Fruit fly (Drosophila melanogaster) whole organism, embryonic: ENCODE data around the gene Muted.
A peak's percentile ranks its signal among the peaks of the same experiment; 100 is the strongest.

ENCODE experiments used
- Aef1 ChIP-seq: fragments of 200-800 bp; sonication (Bioruptor generic); IDR thresholded peaks from 3 replicates; pipeline ENCODE4 v1.3.6; 2022; ENCODE audit warnings: missing biosample characterization, missing genetic modification characterization
- B-H1 ChIP-seq: fragments of 200-800 bp; sonication (Bioruptor generic); IDR thresholded peaks from 3 replicates; pipeline ENCODE4 v1.3.6; 2022; ENCODE audit warnings: missing biosample characterization, missing genetic modification characterization
- BEAF-32 ChIP-seq: fragments of 200-800 bp; sonication (Bioruptor generic); optimal IDR thresholded peaks from 3 replicates; lab custom pipeline; 2017; ENCODE audit warnings: missing biosample characterization, missing genetic modification characterization, mild to moderate bottlenecking, moderate library complexity, missing genetic modification reagents
- Bgb ChIP-seq: fragments of 200-800 bp; sonication (Bioruptor generic); IDR thresholded peaks from 2 replicates; pipeline ENCODE4 v1.3.6; 2022; ENCODE audit warnings: missing biosample characterization, missing genetic modification characterization; ENCODE audit not compliant: partially characterized antibody
- CG10267 ChIP-seq: fragments of 200-800 bp; sonication (Bioruptor generic); optimal IDR thresholded peaks from 2 replicates; lab custom pipeline; 2018; ENCODE audit warnings: missing biosample characterization, mild to moderate bottlenecking, missing genetic modification characterization, moderate library complexity
- CG10654 ChIP-seq: fragments of 200-800 bp; sonication (Bioruptor generic); optimal IDR thresholded peaks from 2 replicates; lab custom pipeline; 2016; ENCODE audit warnings: missing biosample characterization, missing genetic modification characterization
- CG10959 ChIP-seq: fragments of 200-800 bp; sonication (Bioruptor generic); IDR thresholded peaks from 2 replicates; pipeline ENCODE4 v1.3.6; 2022; ENCODE audit warnings: missing biosample characterization, missing genetic modification characterization
- CG12071 ChIP-seq: fragments of 200-800 bp; sonication (Bioruptor generic); optimal IDR thresholded peaks from 3 replicates; lab custom pipeline; 2018; ENCODE audit warnings: missing biosample characterization, mild to moderate bottlenecking, missing genetic modification characterization
- CG12155 ChIP-seq: fragments of 200-800 bp; sonication (Bioruptor generic); optimal IDR thresholded peaks from 3 replicates; lab custom pipeline; 2016; ENCODE audit warnings: missing biosample characterization, missing genetic modification characterization
- CG14710 ChIP-seq: fragments of 200-800 bp; sonication (Bioruptor generic); optimal IDR thresholded peaks from 3 replicates; lab custom pipeline; 2019; ENCODE audit warnings: missing biosample characterization, mild to moderate bottlenecking, missing genetic modification characterization, moderate library complexity
- CG14860 ChIP-seq: fragments of 200-800 bp; sonication (Bioruptor generic); IDR thresholded peaks from 3 replicates; pipeline ENCODE4 v1.3.6; 2022; ENCODE audit warnings: missing biosample characterization, missing genetic modification characterization; ENCODE audit not compliant: partially characterized antibody
- CG15269 ChIP-seq: fragments of 200-800 bp; sonication (Bioruptor generic); optimal IDR thresholded peaks from 2 replicates; lab custom pipeline; 2018; ENCODE audit warnings: missing biosample characterization, mild to moderate bottlenecking, missing genetic modification characterization, moderate library complexity
- CG15696 ChIP-seq: fragments of 200-800 bp; sonication (Bioruptor generic); optimal IDR thresholded peaks from 2 replicates; lab custom pipeline; 2019; ENCODE audit warnings: missing biosample characterization, mild to moderate bottlenecking, missing genetic modification characterization, moderate library complexity
- CG1603 ChIP-seq: fragments of 200-800 bp; sonication (Bioruptor generic); optimal IDR thresholded peaks from 2 replicates; lab custom pipeline; 2019; ENCODE audit warnings: missing biosample characterization, mild to moderate bottlenecking, missing genetic modification characterization, moderate library complexity
- CG16813 ChIP-seq: fragments of 200-800 bp; sonication (Bioruptor generic); IDR thresholded peaks from 3 replicates; pipeline ENCODE4 v1.3.6; 2022; ENCODE audit warnings: missing biosample characterization, missing genetic modification characterization; ENCODE audit not compliant: partially characterized antibody
- CG17328 ChIP-seq: fragments of 200-800 bp; sonication (Bioruptor generic); IDR thresholded peaks from 2 replicates; pipeline ENCODE4 v1.3.6; 2022; ENCODE audit warnings: missing biosample characterization, missing genetic modification characterization
- CG17361 ChIP-seq: fragments of 200-800 bp; sonication (Bioruptor generic); IDR thresholded peaks from 3 replicates; pipeline ENCODE4 v1.3.6; 2022; ENCODE audit warnings: missing biosample characterization, missing genetic modification characterization
- CG2202 ChIP-seq: fragments of 200-800 bp; sonication (Bioruptor generic); optimal IDR thresholded peaks from 2 replicates; lab custom pipeline; 2018; ENCODE audit warnings: missing biosample characterization, mild to moderate bottlenecking, missing genetic modification characterization
- CG2712 ChIP-seq: fragments of 200-800 bp; optimal IDR thresholded peaks from 3 replicates; lab custom pipeline; 2019; ENCODE audit warnings: missing biosample characterization, mild to moderate bottlenecking, missing genetic modification characterization, moderate library complexity
- CG3407 ChIP-seq: fragments of 200-800 bp; sonication (Bioruptor generic); optimal IDR thresholded peaks from 2 replicates; lab custom pipeline; 2018; ENCODE audit warnings: missing biosample characterization, mild to moderate bottlenecking, missing genetic modification characterization
- CG34224 ChIP-seq: fragments of 200-800 bp; sonication (Bioruptor generic); IDR thresholded peaks from 3 replicates; pipeline ENCODE4 v1.3.6; 2022; ENCODE audit warnings: missing biosample characterization, missing genetic modification characterization; ENCODE audit not compliant: partially characterized antibody
- CG34422 ChIP-seq: fragments of 200-800 bp; sonication (Bioruptor generic); IDR thresholded peaks from 3 replicates; pipeline ENCODE4 v1.3.6; 2022; ENCODE audit warnings: missing biosample characterization, missing genetic modification characterization
- CG4707 ChIP-seq: fragments of 200-800 bp; sonication (Bioruptor generic); optimal IDR thresholded peaks from 2 replicates; lab custom pipeline; 2018; ENCODE audit warnings: missing biosample characterization, mild to moderate bottlenecking, missing genetic modification characterization, moderate library complexity
- CG5245 ChIP-seq: fragments of 200-800 bp; sonication (Bioruptor generic); optimal IDR thresholded peaks from 3 replicates; lab custom pipeline; 2016; ENCODE audit warnings: missing biosample characterization, missing genetic modification characterization
- CG7963 ChIP-seq: fragments of 200-800 bp; sonication (Bioruptor generic); IDR thresholded peaks from 3 replicates; pipeline ENCODE4 v1.3.6; 2022; ENCODE audit warnings: missing biosample characterization, missing genetic modification characterization; ENCODE audit not compliant: partially characterized antibody
- Dll ChIP-seq: fragments of 200-800 bp; sonication (Bioruptor generic); IDR thresholded peaks from 4 replicates; pipeline ENCODE4 v1.3.6; 2022; ENCODE audit warnings: missing biosample characterization, missing genetic modification characterization; ENCODE audit not compliant: partially characterized antibody
- Dref ChIP-seq: fragments of 200-800 bp; sonication (Bioruptor generic); IDR thresholded peaks from 2 replicates; pipeline ENCODE4 v1.3.6; 2022; ENCODE audit warnings: missing biosample characterization, missing genetic modification characterization
- Eip74EF ChIP-seq, 2 experiments: fragments of 200-800 bp in 1 of 2; fragments of >200 bp in 1 of 2; sonication (Bioruptor generic) in 1 of 2; optimal IDR thresholded peaks; 2 replicates each; lab custom pipeline; 2017 to 2019; ENCODE audit warnings: missing biosample characterization in 2 of 2, missing genetic modification characterization in 2 of 2, mild to moderate bottlenecking in 1 of 2, moderate library complexity in 1 of 2
- Elba2 ChIP-seq: fragments of 200-800 bp; sonication (Bioruptor generic); optimal IDR thresholded peaks from 3 replicates; lab custom pipeline; 2016; ENCODE audit warnings: missing biosample characterization, missing genetic modification characterization
- Ets97D ChIP-seq: fragments of 200-800 bp; sonication (Bioruptor generic); optimal IDR thresholded peaks from 3 replicates; lab custom pipeline; 2016; ENCODE audit warnings: missing biosample characterization, missing genetic modification characterization
- Gsc ChIP-seq: fragments of 200-800 bp; sonication (Bioruptor generic); IDR thresholded peaks from 2 replicates; pipeline ENCODE4 v1.3.6; 2022; ENCODE audit warnings: missing biosample characterization, missing genetic modification characterization
- HLH3B ChIP-seq: fragments of 200-800 bp; sonication (Bioruptor generic); IDR thresholded peaks from 2 replicates; pipeline ENCODE4 v1.3.6; 2022; ENCODE audit warnings: missing biosample characterization, missing genetic modification characterization
- HLHmδ ChIP-seq: fragments of 200-800 bp; sonication (Bioruptor generic); optimal IDR thresholded peaks from 2 replicates; lab custom pipeline; 2018; ENCODE audit warnings: missing biosample characterization, mild to moderate bottlenecking, missing genetic modification characterization, moderate library complexity
- HmgD ChIP-seq: fragments of 200-800 bp; sonication (Bioruptor generic); optimal IDR thresholded peaks from 3 replicates; lab custom pipeline; 2016; ENCODE audit warnings: missing biosample characterization, missing genetic modification characterization
- Lim3 ChIP-seq: fragments of 200-800 bp; sonication (Bioruptor generic); IDR thresholded peaks from 2 replicates; pipeline ENCODE4 v1.3.6; 2022; ENCODE audit warnings: missing biosample characterization, missing genetic modification characterization
- Lpt ChIP-seq: fragments of >200 bp; optimal IDR thresholded peaks from 2 replicates; lab custom pipeline; 2018; ENCODE audit warnings: missing biosample characterization, missing genetic modification characterization
- Opbp ChIP-seq: fragments of 200-800 bp; sonication (Bioruptor generic); IDR thresholded peaks from 3 replicates; pipeline ENCODE4 v1.3.6; 2022; ENCODE audit warnings: missing biosample characterization, missing genetic modification characterization; ENCODE audit not compliant: partially characterized antibody
- Optix ChIP-seq: fragments of 200-800 bp; sonication (Bioruptor generic); IDR thresholded peaks from 3 replicates; pipeline ENCODE4 v1.3.6; 2022; ENCODE audit warnings: missing biosample characterization, missing genetic modification characterization
- crol ChIP-seq: fragments of 200-800 bp; sonication (Bioruptor generic); IDR thresholded peaks from 2 replicates; pipeline ENCODE4 v1.3.6; 2022; ENCODE audit warnings: missing biosample characterization, missing genetic modification characterization
- fd64A ChIP-seq: fragments of 200-800 bp; sonication (Bioruptor generic); optimal IDR thresholded peaks from 3 replicates; lab custom pipeline; 2018; ENCODE audit warnings: missing biosample characterization, mild to moderate bottlenecking, missing genetic modification characterization
- gce ChIP-seq: fragments of 200-800 bp; sonication (Bioruptor generic); IDR thresholded peaks from 3 replicates; pipeline ENCODE4 v1.3.6; 2022; ENCODE audit warnings: missing biosample characterization, missing genetic modification characterization
- inv ChIP-seq: fragments of 200-800 bp; sonication (Bioruptor generic); IDR thresholded peaks from 2 replicates; pipeline ENCODE4 v1.3.6; 2022; ENCODE audit warnings: missing biosample characterization, missing genetic modification characterization; ENCODE audit not compliant: partially characterized antibody
- mld ChIP-seq: fragments of 200-800 bp; sonication (Bioruptor generic); IDR thresholded peaks from 3 replicates; pipeline ENCODE4 v1.3.6; 2022; ENCODE audit warnings: missing biosample characterization, missing genetic modification characterization; ENCODE audit not compliant: partially characterized antibody
- odd ChIP-seq: fragments of 200-800 bp; sonication (Bioruptor generic); optimal IDR thresholded peaks from 2 replicates; lab custom pipeline; 2017; ENCODE audit warnings: missing biosample characterization, mild to moderate bottlenecking, missing genetic modification characterization
- tap ChIP-seq: fragments of 200-800 bp; optimal IDR thresholded peaks from 3 replicates; lab custom pipeline; 2019; ENCODE audit warnings: missing biosample characterization, mild to moderate bottlenecking, missing genetic modification characterization, moderate library complexity
- tll ChIP-seq, 2 experiments: fragments of 200-800 bp in 1 of 2; fragments of >200 bp in 1 of 2; sonication (Bioruptor generic) in 1 of 2; optimal IDR thresholded peaks; 2 replicates each; lab custom pipeline; 2017 to 2019; ENCODE audit warnings: missing biosample characterization in 2 of 2, missing genetic modification characterization in 2 of 2, mild to moderate bottlenecking in 1 of 2, moderate library complexity in 1 of 2
- ttk ChIP-seq: fragments of 200-800 bp; sonication (Bioruptor generic); IDR thresholded peaks from 2 replicates; pipeline ENCODE4 v2.1.2; 2022; ENCODE audit warnings: missing biosample characterization, missing genetic modification characterization
- vnd ChIP-seq: fragments of 200-800 bp; sonication (Bioruptor generic); IDR thresholded peaks from 3 replicates; pipeline ENCODE4 v1.3.6; 2022; ENCODE audit warnings: missing biosample characterization, missing genetic modification characterization; ENCODE audit not compliant: partially characterized antibody
- zen2 ChIP-seq: fragments of 200-800 bp; sonication (Bioruptor generic); IDR thresholded peaks from 3 replicates; pipeline ENCODE4 v1.3.6; 2022; ENCODE audit warnings: missing biosample characterization, missing genetic modification characterization; ENCODE audit not compliant: partially characterized antibody
- zf30C ChIP-seq: fragments of 200-800 bp; sonication (Bioruptor generic); optimal IDR thresholded peaks from 3 replicates; lab custom pipeline; 2018; ENCODE audit warnings: missing biosample characterization, mild to moderate bottlenecking, missing genetic modification characterization

The Muted gene

dm6 chr3R:22381077-22381476 lies 18.7 kb downstream of the Muted start, which contains the start of gene CG43342 (continued):
- TF ChIP-seq CG4707 (GFP tag; lab: Kevin White, UChicago) (no peak), B-H1 (GFP tag; lab: Robert Waterston, UW) (no peak), odd (GFP tag; lab: Kevin White, UChicago) (no peak), CG15269 (no peak), Lpt (no peak), CG14710 (tag; lab: Kevin White, UChicago) (peak; percentile 9), CG7963 (GFP tag; lab: Robert Waterston, UW) (peak; percentile 84), tll (GFP tag; optimal IDR thresholded peaks at IDR 0.05; lab: Kevin White, UChicago) (no peak), Lim3 (no peak), vnd (GFP tag; lab: Robert Waterston, UW) (peak; percentile 80), CG12155 (no peak), CG10267 (tag; lab: Kevin White, UChicago) (peak; percentile 6), Aef1 (no peak), Opbp (GFP tag; lab: Robert Waterston, UW) (peak; percentile 80; the same call in 2 of the 3 replicates), CG34422 (no peak), Gsc (GFP tag; lab: Robert Waterston, UW) (no peak), zf30C (GFP tag; lab: Kevin White, UChicago) (no peak), Eip74EF (GFP tag; optimal IDR thresholded peaks at IDR 0.05; lab: Kevin White, UChicago) (no peak), CG1603 (peak; percentile 37), Bgb (peak; percentile 85), CG12071 (GFP tag; lab: Kevin White, UChicago) (no peak), gce (GFP tag; lab: Robert Waterston, UW) (no peak), CG16813 (GFP tag; lab: Robert Waterston, UW) (peak; percentile 75), CG34224 (peak; percentile 84), CG15696 (no peak), ttk (GFP tag; lab: Robert Waterston, UW) (no peak), CG2202 (no peak), CG14860 (GFP tag; lab: Robert Waterston, UW) (peak; percentile 82), CG3407 (GFP tag; lab: Kevin White, UChicago) (no peak), zen2 (GFP tag; lab: Robert Waterston, UW) (peak; percentile 88), CG5245 (GFP tag; lab: Kevin White, UChicago) (no peak), CG2712 (tag; lab: Kevin White, UChicago) (peak; percentile 46), CG17361 (GFP tag; lab: Robert Waterston, UW) (no peak), CG10959 (GFP tag; lab: Robert Waterston, UW) (no peak), mld (peak; percentile 76; the same call in 2 of the 3 replicates), Optix (GFP tag; lab: Robert Waterston, UW) (no peak), fd64A (GFP tag; lab: Kevin White, UChicago) (no peak), HLH3B (GFP tag; lab: Robert Waterston, UW) (no peak), HmgD (GFP tag; lab: Kevin White, UChicago) (no peak), CG10654 (no peak), inv (peak; percentile 49; the same call in 1 of the 2 replicates), Ets97D (GFP tag; lab: Kevin White, UChicago) (no peak), Elba2 (GFP tag; lab: Kevin White, UChicago) (no peak), Dll (GFP tag; lab: Robert Waterston, UW) (peak; percentile 82), Dref (GFP tag; lab: Robert Waterston, UW) (peak; percentile 83), CG17328 (GFP tag; lab: Robert Waterston, UW) (no peak), HLHmδ (GFP tag; lab: Kevin White, UChicago) (no peak), crol (GFP tag; lab: Robert Waterston, UW) (no peak), tap (tag; lab: Kevin White, UChicago) (no peak), BEAF-32 (GFP tag; lab: Kevin White, UChicago) (peak; percentile 72)
